Worm (Caenorhabditis elegans) whole organism, young adult: ENCODE results near the gene T09A12.1.

Source experiments
- F23B12.7 ChIP-seq: sonication (generic microtip); optimal IDR thresholded peaks from 2 replicates; lab custom pipeline; 2017; ENCODE audit warnings: missing genetic modification characterization, mild to moderate bottlenecking, missing compliant biosample characterization, antibody characterized with exemption, moderate library complexity; ENCODE audit not compliant: insufficient read depth
- F33H1.4 ChIP-seq: fragments of 200-800 bp; sonication (Bioruptor generic); IDR thresholded peaks from 2 replicates; pipeline ENCODE4 v1.3.6; 2022; ENCODE audit warnings: missing genetic modification reagents, missing genetic modification characterization, missing compliant biosample characterization
- F37B4.10 ChIP-seq: fragments of 200-800 bp; sonication (Bioruptor generic); IDR thresholded peaks from 2 replicates; pipeline ENCODE4 v1.3.6; 2022; ENCODE audit warnings: missing genetic modification characterization, missing compliant biosample characterization
- F49E8.2 ChIP-seq: sonication (generic microtip); optimal IDR thresholded peaks from 3 replicates; lab custom pipeline; 2017; ENCODE audit warnings: missing genetic modification characterization, mild to moderate bottlenecking, missing compliant biosample characterization, antibody characterized with exemption, moderate library complexity; ENCODE audit not compliant: insufficient read depth
- attf-5 ChIP-seq: fragments of 200-800 bp; sonication (Bioruptor generic); optimal IDR thresholded peaks from 2 replicates; lab custom pipeline; 2018; ENCODE audit warnings: mild to moderate bottlenecking, missing genetic modification characterization, missing compliant biosample characterization
- bed-2 ChIP-seq: fragments of 200-800 bp; sonication (Bioruptor generic); IDR thresholded peaks from 2 replicates; pipeline ENCODE4 v1.3.6; 2022; ENCODE audit warnings: missing genetic modification reagents, missing genetic modification characterization, missing compliant biosample characterization
- cebp-2 ChIP-seq: fragments of 200-800 bp; sonication (Bioruptor generic); IDR thresholded peaks from 2 replicates; pipeline ENCODE4 v1.3.6; 2022; ENCODE audit warnings: missing genetic modification characterization, missing compliant biosample characterization
- die-1 ChIP-seq: sonication (generic microtip); optimal IDR thresholded peaks from 2 replicates; lab custom pipeline; 2016; ENCODE audit warnings: missing genotype, mild to moderate bottlenecking, missing genetic modification characterization, missing compliant biosample characterization
- dpl-1 ChIP-seq: fragments of 150-350 bp; optimal IDR thresholded peaks from 2 replicates; lab custom pipeline; 2014; ENCODE audit warnings: missing biosample characterization, missing genetic modification reagents, missing genetic modification characterization
- efl-1 ChIP-seq: fragments of 150-350 bp; optimal IDR thresholded peaks from 2 replicates; lab custom pipeline; 2014; ENCODE audit warnings: missing biosample characterization, missing genetic modification reagents, missing genetic modification characterization
- egl-44 ChIP-seq: fragments of 200-800 bp; sonication (Bioruptor generic); IDR thresholded peaks from 2 replicates; pipeline ENCODE4 v1.3.6; 2022; ENCODE audit warnings: missing genetic modification reagents, missing genetic modification characterization, missing compliant biosample characterization
- egrh-3 ChIP-seq: fragments of 200-800 bp; sonication (Bioruptor generic); IDR thresholded peaks from 2 replicates; pipeline ENCODE4 v1.3.6; 2022; ENCODE audit warnings: missing genetic modification reagents, missing genetic modification characterization, missing compliant biosample characterization
- hmg-1.2 ChIP-seq: fragments of 200-800 bp; sonication (Bioruptor generic); IDR thresholded peaks from 2 replicates; pipeline ENCODE4 v1.3.6; 2022; ENCODE audit warnings: missing genetic modification reagents, missing genetic modification characterization, missing compliant biosample characterization
- hrde-1 ChIP-seq: sonication (generic microtip); optimal IDR thresholded peaks from 2 replicates; lab custom pipeline; 2016; ENCODE audit warnings: missing genetic modification characterization, mild to moderate bottlenecking, missing compliant biosample characterization, moderate library complexity, missing genotype, missing genetic modification reagents, borderline replicate concordance
- lin-26 ChIP-seq: fragments of 200-800 bp; sonication (Bioruptor generic); IDR thresholded peaks from 2 replicates; pipeline ENCODE4 v1.3.6; 2022; ENCODE audit warnings: missing genetic modification reagents, missing genetic modification characterization, missing compliant biosample characterization
- lin-54 ChIP-seq: fragments of 200-800 bp; sonication (Bioruptor generic); optimal IDR thresholded peaks from 2 replicates; lab custom pipeline; 2018; ENCODE audit warnings: mild to moderate bottlenecking, missing genetic modification characterization, missing compliant biosample characterization
- lsl-1 ChIP-seq: fragments of 200-800 bp; sonication (Bioruptor generic); optimal IDR thresholded peaks from 2 replicates; lab custom pipeline; 2018; ENCODE audit warnings: mild to moderate bottlenecking, missing genetic modification characterization, moderate library complexity, missing compliant biosample characterization
- madf-6 ChIP-seq: fragments of 200-800 bp; sonication (Bioruptor generic); IDR thresholded peaks from 2 replicates; pipeline ENCODE4 v1.3.6; 2022; ENCODE audit warnings: missing genetic modification reagents, missing genetic modification characterization, missing compliant biosample characterization
- nhr-80 ChIP-seq: sonication (generic microtip); optimal IDR thresholded peaks from 2 replicates; lab custom pipeline; 2016; ENCODE audit warnings: missing genetic modification characterization, missing compliant biosample characterization
- rec-8 ChIP-seq, 2 experiments: sonication (generic microtip); optimal IDR thresholded peaks; 2 replicates each; lab custom pipeline; 2016; ENCODE audit warnings: mild to moderate bottlenecking in 2 of 2, missing genetic modification characterization in 2 of 2, missing genetic modification reagents in 2 of 2, missing genotype in 2 of 2, missing biosample characterization in 1 of 2, missing compliant biosample characterization in 1 of 2, moderate library complexity in 1 of 2
- snpc-3.4 ChIP-seq: sonication (generic microtip); optimal IDR thresholded peaks from 2 replicates; lab custom pipeline; 2017; ENCODE audit warnings: missing genetic modification characterization, mild to moderate bottlenecking, missing compliant biosample characterization, antibody characterized with exemption, moderate library complexity, missing genotype, missing genetic modification reagents
- snpc-4 ChIP-seq, 5 experiments: fragments of 150-350 bp in 1 of 5; sonication (generic microtip) in 4 of 5; optimal IDR thresholded peaks; 2 replicates each; lab custom pipeline; 2014 to 2018; ENCODE audit warnings: missing genetic modification characterization in 5 of 5, missing biosample characterization in 3 of 5, antibody characterized with exemption in 2 of 5, mild to moderate bottlenecking in 2 of 5, missing compliant biosample characterization in 2 of 5, missing genotype in 2 of 5, moderate library complexity in 2 of 5, missing genetic modification reagents in 1 of 5
- tbp1 ChIP-seq: fragments of 200-800 bp; sonication (Bioruptor generic); optimal IDR thresholded peaks from 2 replicates; lab custom pipeline; 2018; ENCODE audit warnings: mild to moderate bottlenecking, missing genetic modification characterization, missing compliant biosample characterization
- zfh-2 ChIP-seq: fragments of 200-800 bp; sonication (Bioruptor generic); conservative IDR thresholded peaks from 2 replicates; pipeline ENCODE4 v1.3.6; 2022; ENCODE audit warnings: missing genetic modification reagents, missing genetic modification characterization, missing compliant biosample characterization
- ztf-25 ChIP-seq: fragments of 200-800 bp; sonication (Bioruptor generic); IDR thresholded peaks from 2 replicates; pipeline ENCODE4 v1.3.6; 2022; ENCODE audit warnings: missing genetic modification reagents, missing genetic modification characterization, missing compliant biosample characterization

T09A12.1 gene

ce11 chrIV:8287287-8287686 is 43.1 kb downstream of the T09A12.1 start:
- TF ChIP-seq lin-26 (GFP tag; lab: Robert Waterston, UW) (0 out of 2 replicates have a peak, but pooled peaks have one; percentile 52), snpc-4 (GFP tag; optimal IDR thresholded peaks at IDR 0.05; lab: Kevin White, UChicago) (no peak), snpc-4 (tag; optimal IDR thresholded peaks at IDR 0.05; lab: Kevin White, UChicago) (no peak)

- TF ChIP-seq F37B4.10 (GFP tag; lab: Robert Waterston, UW): 0 out of 2 replicates have a peak, but pooled peaks have one; percentile 50
- TF ChIP-seq egrh-3: peak; percentile 75; the same call in 1 of the 2 replicates
- peak; percentile 73 for TF ChIP-seq zfh-2 (GFP tag; lab: Robert Waterston, UW)
- no peak for TF ChIP-seq bed-2 (GFP tag; lab: Robert Waterston, UW)
- peak; percentile 29 for TF ChIP-seq die-1 (tag; lab: Kevin White, UChicago)
- no peak for TF ChIP-seq cebp-2
Measured at ce11 chrIV:8289105-8289504, 44.9 kb downstream of the T09A12.1 start.

- no peak for TF ChIP-seq ztf-25 (GFP tag; lab: Robert Waterston, UW)
Measured at ce11 chrIV:8289505-8289579, 45.1 kb downstream of the T09A12.1 start, which contains the start of gene nucl-1. Gene nucl-1, minus strand, starts transcription at chrIV:8289530.

- TF ChIP-seq snpc-3.4: no peak
- peak; percentile 87 for TF ChIP-seq F33H1.4 (GFP tag; lab: Robert Waterston, UW)
- TF ChIP-seq snpc-4 (GFP tag; optimal IDR thresholded peaks at IDR 0.05; lab: Kevin White, UChicago): no peak
- peak in 1 of 4 experiments; percentile 54 for TF ChIP-seq snpc-4 (tag; optimal IDR thresholded peaks at IDR 0.05; lab: Kevin White, UChicago)
- TF ChIP-seq attf-5 (GFP tag; lab: Kevin White, UChicago): peak; percentile 55
- TF ChIP-seq tbp1 (GFP tag; lab: Kevin White, UChicago): peak; percentile 24
- peak; percentile 67 for TF ChIP-seq dpl-1 (GFP tag; lab: Kevin White, UChicago)
- TF ChIP-seq madf-6 (GFP tag; lab: Robert Waterston, UW): peak; percentile 6; the same call in 1 of the 2 replicates
- no peak for TF ChIP-seq nhr-80 (tag; lab: Kevin White, UChicago)
- TF ChIP-seq rec-8 (tag; optimal IDR thresholded peaks at IDR 0.05; lab: Kevin White, UChicago): no peak
- peak; percentile 3; the same call in 1 of the 2 replicates for TF ChIP-seq hmg-1.2 (GFP tag; lab: Robert Waterston, UW)
- TF ChIP-seq efl-1: peak; percentile 72
- peak; percentile 45 for TF ChIP-seq F23B12.7 (tag; lab: Kevin White, UChicago)
- TF ChIP-seq lsl-1 (GFP tag; lab: Kevin White, UChicago): peak; percentile 7
Measured at ce11 chrIV:8289580-8290323, 45.5 kb downstream of the T09A12.1 start, which contains the start of gene daf-31. Gene daf-31, plus strand, starts transcription at chrIV:8290273.

- TF ChIP-seq egl-44 (GFP tag; lab: Robert Waterston, UW) (no peak), F49E8.2 (tag; lab: Kevin White, UChicago) (peak; percentile 35)
Measured at ce11 chrIV:8291232-8291631, 47.0 kb downstream of the T09A12.1 start, which contains the start of gene K07H8.2. Gene K07H8.2, plus strand, starts transcription at chrIV:8291532.

ce11 chrIV:8294650-8295049 is 50.4 kb downstream of the T09A12.1 start, which contains the start of gene tbce-1:
Gene tbce-1, plus strand, starts transcription at chrIV:8294690.
- TF ChIP-seq hrde-1 (tag; lab: Kevin White, UChicago) (peak; percentile 19), madf-6 (GFP tag; lab: Robert Waterston, UW) (no peak), lin-54 (GFP tag; lab: Kevin White, UChicago) (peak; percentile 3)
